Worm (Caenorhabditis elegans) whole organism, L2 larva: ENCODE data around the gene C08F11.1.
"Not testable (repeated sequence)": the region's sequence is repeated elsewhere in the genome, so short reads cannot be mapped to it uniquely, and the experiment has no call there.

Experiments used
- C34F6.9 ChIP-seq: fragments of 150-350 bp; optimal IDR thresholded peaks from 2 replicates; lab custom pipeline; 2014; ENCODE audit warnings: missing biosample characterization, missing genetic modification characterization
- R02D3.7 ChIP-seq: fragments of 150-350 bp; optimal IDR thresholded peaks from 2 replicates; lab custom pipeline; 2014; ENCODE audit warnings: missing biosample characterization, missing genetic modification characterization
- Y55F3AM.14 ChIP-seq: fragments of 200-800 bp; sonication (Bioruptor generic); optimal IDR thresholded peaks from 2 replicates; lab custom pipeline; 2018; ENCODE audit warnings: mild to moderate bottlenecking, missing genetic modification characterization, missing compliant biosample characterization
- ZK546.5 ChIP-seq: sonication (generic microtip); optimal IDR thresholded peaks from 2 replicates; lab custom pipeline; 2017; ENCODE audit warnings: missing biosample characterization, missing genetic modification characterization
- alr-1 ChIP-seq: fragments of 150-350 bp; optimal IDR thresholded peaks from 2 replicates; lab custom pipeline; 2014; ENCODE audit warnings: missing biosample characterization, missing genetic modification characterization
- blmp-1 ChIP-seq: sonication (generic microtip); optimal IDR thresholded peaks from 2 replicates; lab custom pipeline; 2017; ENCODE audit warnings: missing genetic modification characterization, mild to moderate bottlenecking, missing compliant biosample characterization, antibody characterized with exemption, moderate library complexity; ENCODE audit not compliant: insufficient read depth
- ceh-16 ChIP-seq: fragments of 150-350 bp; optimal IDR thresholded peaks from 2 replicates; lab custom pipeline; 2014; ENCODE audit warnings: missing biosample characterization, missing genetic modification characterization
- crh-2 ChIP-seq: sonication (generic microtip); optimal IDR thresholded peaks from 2 replicates; lab custom pipeline; 2017; ENCODE audit warnings: missing biosample characterization, missing genetic modification characterization
- dmd-4 ChIP-seq: sonication (generic microtip); optimal IDR thresholded peaks from 2 replicates; lab custom pipeline; 2017; ENCODE audit warnings: missing biosample characterization, missing genetic modification characterization
- egl-27 ChIP-seq: sonication (generic microtip); optimal IDR thresholded peaks from 3 replicates; lab custom pipeline; 2017; ENCODE audit warnings: missing biosample characterization, missing genetic modification reagents, missing genetic modification characterization
- elt-3 ChIP-seq: sonication (generic microtip); optimal IDR thresholded peaks from 2 replicates; lab custom pipeline; 2017; ENCODE audit warnings: missing biosample characterization, missing genetic modification characterization
- fos-1 ChIP-seq: fragments of 150-350 bp; optimal IDR thresholded peaks from 2 replicates; lab custom pipeline; 2014; ENCODE audit warnings: missing biosample characterization, missing genetic modification characterization
- lin-11 ChIP-seq: fragments of 150-350 bp; sonication (generic microtip); optimal IDR thresholded peaks from 2 replicates; lab custom pipeline; 2014; ENCODE audit warnings: missing biosample characterization, missing genetic modification characterization, inconsistent platforms, mixed read lengths
- lin-13 ChIP-seq: fragments of 150-350 bp; optimal IDR thresholded peaks from 2 replicates; lab custom pipeline; 2014; ENCODE audit warnings: missing biosample characterization, missing genetic modification reagents, missing genetic modification characterization
- lin-39 ChIP-seq: fragments of 150-350 bp; optimal IDR thresholded peaks from 2 replicates; lab custom pipeline; 2014; ENCODE audit warnings: missing biosample characterization, missing genetic modification reagents, missing genetic modification characterization
- mab-5 ChIP-seq: fragments of 150-350 bp; optimal IDR thresholded peaks from 2 replicates; lab custom pipeline; 2014; ENCODE audit warnings: missing biosample characterization, missing genetic modification characterization
- mdl-1 ChIP-seq, 2 experiments: fragments of 150-350 bp in 1 of 2; sonication (generic microtip) in 1 of 2; optimal IDR thresholded peaks; 2 replicates each; lab custom pipeline; 2017; ENCODE audit warnings: missing biosample characterization in 2 of 2, missing genetic modification characterization in 2 of 2
- nhr-10 ChIP-seq: sonication (generic microtip); optimal IDR thresholded peaks from 2 replicates; lab custom pipeline; 2017; ENCODE audit warnings: missing biosample characterization, missing genetic modification characterization
- nhr-11 ChIP-seq: fragments of 150-350 bp; optimal IDR thresholded peaks from 2 replicates; lab custom pipeline; 2014; ENCODE audit warnings: missing biosample characterization, missing genetic modification characterization
- nhr-129 ChIP-seq: fragments of 150-350 bp; optimal IDR thresholded peaks from 2 replicates; lab custom pipeline; 2014; ENCODE audit warnings: missing biosample characterization, missing genetic modification characterization
- nhr-23 ChIP-seq: fragments of 150-350 bp; optimal IDR thresholded peaks from 2 replicates; lab custom pipeline; 2014; ENCODE audit warnings: missing biosample characterization, missing genetic modification reagents, missing genetic modification characterization
- nhr-25 ChIP-seq: fragments of 150-350 bp; sonication (generic microtip); optimal IDR thresholded peaks from 3 replicates; lab custom pipeline; 2014; ENCODE audit warnings: missing biosample characterization, missing genetic modification characterization
- nhr-6 ChIP-seq: fragments of 150-350 bp; optimal IDR thresholded peaks from 2 replicates; lab custom pipeline; 2014; ENCODE audit warnings: missing biosample characterization, missing genetic modification characterization
- nhr-77 ChIP-seq: fragments of 150-350 bp; optimal IDR thresholded peaks from 2 replicates; lab custom pipeline; 2014; ENCODE audit warnings: missing biosample characterization, missing genetic modification characterization
- peb-1 ChIP-seq: fragments of 150-350 bp; optimal IDR thresholded peaks from 2 replicates; lab custom pipeline; 2014; ENCODE audit warnings: missing biosample characterization, missing genetic modification characterization
- sma-3 ChIP-seq: sonication (generic microtip); optimal IDR thresholded peaks from 2 replicates; lab custom pipeline; 2016; ENCODE audit warnings: missing genetic modification reagents, missing genetic modification characterization, missing compliant biosample characterization
- unc-39 ChIP-seq: fragments of 150-350 bp; optimal IDR thresholded peaks from 2 replicates; lab custom pipeline; 2014; ENCODE audit warnings: missing biosample characterization, missing genetic modification characterization
- unc-55 ChIP-seq: fragments of 150-350 bp; sonication (generic microtip); optimal IDR thresholded peaks from 3 replicates; lab custom pipeline; 2014; ENCODE audit warnings: missing biosample characterization, missing genetic modification reagents, missing genetic modification characterization
- zag-1 ChIP-seq: fragments of 150-350 bp; optimal IDR thresholded peaks from 2 replicates; lab custom pipeline; 2014; ENCODE audit warnings: missing biosample characterization, missing genetic modification characterization
- ztf-1 ChIP-seq: fragments of 200-800 bp; sonication (Bioruptor generic); conservative IDR thresholded peaks from 2 replicates; pipeline ENCODE4 v1.3.6; 2022; ENCODE audit warnings: missing genetic modification characterization, missing compliant biosample characterization
- ztf-4 ChIP-seq: fragments of 150-350 bp; optimal IDR thresholded peaks from 2 replicates; lab custom pipeline; 2014; ENCODE audit warnings: missing biosample characterization, missing genetic modification characterization

C08F11.1 gene

DNA sequence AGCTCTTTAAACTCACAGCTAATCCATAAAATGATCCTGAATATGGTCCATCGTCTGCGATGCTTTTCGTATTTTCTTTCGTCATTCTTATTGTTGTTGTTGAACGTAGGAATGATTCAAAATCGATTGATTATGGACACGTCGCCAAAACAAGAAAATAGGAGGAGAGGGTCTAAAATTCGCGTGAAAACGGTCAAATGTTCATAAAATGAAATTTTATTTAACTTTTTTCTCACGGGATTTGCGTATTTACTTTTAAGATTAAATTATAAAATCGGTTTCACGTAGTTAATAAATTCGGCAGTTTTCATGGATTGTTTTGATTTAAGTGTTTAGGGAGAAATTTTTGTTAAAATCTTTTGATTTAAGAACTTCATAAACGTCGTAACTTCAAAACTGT is 25.5 kb downstream of the C08F11.1 start, which contains the start of gene C08F11.10:
C08F11.10 (minus strand) TSS at position 101 of the 400 bp plus-strand sequence.
- TF ChIP-seq nhr-25 (no peak), peb-1 (tag; lab: Kevin White, UChicago) (no peak), lin-13 (GFP tag; lab: Kevin White, UChicago) (no peak), ztf-4 (no peak), ceh-16 (no peak), unc-55 (no peak), mdl-1 (tag; optimal IDR thresholded peaks at IDR 0.05; lab: Kevin White, UChicago) (no peak), ZK546.5 (no peak), crh-2 (no peak)

DNA sequence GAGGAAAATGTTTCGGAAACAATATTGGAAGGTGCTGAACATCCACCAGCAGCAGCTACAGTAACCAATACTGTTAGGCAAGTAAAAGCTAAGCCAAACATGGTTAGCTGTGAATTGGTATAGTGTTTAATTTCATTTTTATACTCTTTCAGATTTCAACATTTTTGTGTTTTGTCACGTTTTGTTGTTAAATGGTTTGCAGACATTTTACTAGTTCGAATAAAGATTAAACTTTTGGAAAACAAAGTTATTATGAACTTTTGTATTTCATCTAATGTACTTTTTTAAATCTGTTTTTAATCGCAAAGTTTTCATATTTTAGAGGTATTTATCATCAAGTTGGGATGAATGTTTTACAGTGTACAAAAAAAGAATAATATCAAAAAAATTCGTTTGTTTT is 26.6 kb downstream of the C08F11.1 start, which contains the start of gene C08F11.17:
C08F11.17 (minus strand) TSS at position 101 of the 400 bp plus-strand sequence.
- no peak for TF ChIP-seq Y55F3AM.14 (GFP tag; lab: Kevin White, UChicago)
- no peak for TF ChIP-seq C34F6.9
- TF ChIP-seq egl-27 (tag; lab: Kevin White, UChicago): no peak
- no peak for TF ChIP-seq nhr-23 (tag; lab: Kevin White, UChicago)
- no peak for TF ChIP-seq nhr-10 (tag; lab: Kevin White, UChicago)
- no peak for TF ChIP-seq blmp-1 (tag; lab: Kevin White, UChicago)

DNA sequence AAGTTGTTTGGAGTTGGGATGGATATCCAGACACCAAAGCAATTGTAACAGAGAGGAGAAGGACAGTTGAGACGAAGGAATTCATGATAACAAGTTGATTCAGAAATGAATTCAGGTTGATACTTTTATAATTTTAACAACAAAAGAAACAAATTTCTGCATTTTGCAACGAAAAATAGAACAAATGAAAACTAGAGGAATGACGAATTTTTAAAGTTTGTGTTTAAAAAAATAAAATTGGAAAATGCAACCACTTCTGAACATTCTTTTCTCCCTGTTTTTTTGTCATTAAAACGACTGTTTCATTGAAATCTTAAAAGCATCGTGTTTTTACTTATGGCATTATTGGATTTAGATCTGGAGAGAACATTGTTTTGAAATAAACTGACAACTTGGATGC is 27.8 kb downstream of the C08F11.1 start, which contains the start of gene C08F11.12:
C08F11.12 (minus strand) TSS at position 101 of the 400 bp plus-strand sequence.
- not testable (repeated sequence) for TF ChIP-seq blmp-1 (tag; lab: Kevin White, UChicago); lin-13 (GFP tag; lab: Kevin White, UChicago); fos-1 (tag; lab: Kevin White, UChicago)

DNA sequence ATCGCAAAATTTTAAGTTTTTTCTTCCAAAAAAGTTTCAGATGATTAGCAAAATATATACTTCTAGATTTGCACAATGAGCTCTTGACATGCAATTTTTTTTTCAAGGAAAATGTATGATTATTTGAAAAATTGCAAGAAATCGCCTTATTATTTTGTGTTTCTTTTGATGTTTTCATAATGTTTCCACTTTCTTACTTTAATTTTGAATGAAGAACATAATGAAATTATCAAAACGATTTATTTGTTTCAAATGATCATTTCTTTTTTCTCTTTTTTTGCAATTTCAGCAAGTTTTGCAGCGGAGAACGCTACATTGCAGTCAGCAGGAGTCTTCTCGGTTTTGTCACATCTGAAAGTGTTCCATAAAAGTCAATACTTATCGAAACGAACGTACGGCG is 28.4 kb downstream of the C08F11.1 start, which contains the start of gene Y45F10C.6:
Y45F10C.6 (plus strand) TSS at position 301 of the 400 bp plus-strand sequence.
- TF ChIP-seq nhr-77, mab-5, R02D3.7 (tag; lab: Kevin White, UChicago): not testable (repeated sequence)

- not testable (repeated sequence) for TF ChIP-seq ztf-1; nhr-129; elt-3 (tag; lab: Kevin White, UChicago)
- TF ChIP-seq, all 48 proteins: peak for 0; not testable (repeated sequence) for 48
Measured at ce11 chrIV:13659449-13659848, 35.8 kb downstream of the C08F11.1 start, which contains the start of gene Y45F10C.1. Gene Y45F10C.1, minus strand, starts transcription at chrIV:13659549.

DNA sequence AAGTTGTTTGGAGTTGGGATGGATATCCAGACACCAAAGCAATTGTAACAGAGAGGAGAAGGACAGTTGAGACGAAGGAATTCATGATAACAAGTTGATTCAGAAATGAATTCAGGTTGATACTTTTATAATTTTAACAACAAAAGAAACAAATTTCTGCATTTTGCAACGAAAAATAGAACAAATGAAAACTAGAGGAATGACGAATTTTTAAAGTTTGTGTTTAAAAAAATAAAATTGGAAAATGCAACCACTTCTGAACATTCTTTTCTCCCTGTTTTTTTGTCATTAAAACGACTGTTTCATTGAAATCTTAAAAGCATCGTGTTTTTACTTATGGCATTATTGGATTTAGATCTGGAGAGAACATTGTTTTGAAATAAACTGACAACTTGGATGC is 38.9 kb downstream of the C08F11.1 start, which contains the start of gene Y45F10C.2:
Y45F10C.2 (minus strand) TSS at position 101 of the 400 bp plus-strand sequence.
- not testable (repeated sequence) for TF ChIP-seq ztf-4; nhr-10 (tag; lab: Kevin White, UChicago); nhr-11

ce11 chrIV:13664090-13664489 is 40.5 kb downstream of the C08F11.1 start, which contains the start of gene Y45F10C.4:
Gene Y45F10C.4, minus strand, starts transcription at chrIV:13664190.
- TF ChIP-seq blmp-1 (tag; lab: Kevin White, UChicago): no peak
- no peak for TF ChIP-seq nhr-10 (tag; lab: Kevin White, UChicago)
- TF ChIP-seq lin-39 (tag; lab: Kevin White, UChicago): no peak
- no peak for TF ChIP-seq lin-11 (tag; lab: Kevin White, UChicago)
- TF ChIP-seq alr-1 (tag; lab: Kevin White, UChicago): no peak
- no peak for TF ChIP-seq sma-3 (GFP tag; lab: Kevin White, UChicago)
- no peak for TF ChIP-seq dmd-4 (tag; lab: Kevin White, UChicago)
- no peak for TF ChIP-seq ztf-1
- TF ChIP-seq zag-1 (tag; lab: Kevin White, UChicago): no peak
- no peak for TF ChIP-seq unc-39 (tag; lab: Kevin White, UChicago)
- TF ChIP-seq nhr-6 (tag; lab: Kevin White, UChicago): no peak
- TF ChIP-seq, all 48 proteins: peak for 0
